Fruit fly (Drosophila melanogaster) whole organism, embryonic: ENCODE data around the gene Sf3b6.

Source experiments
- B-H2 ChIP-seq: fragments of 200-800 bp; sonication (Bioruptor generic); optimal IDR thresholded peaks from 2 replicates; lab custom pipeline; 2018; ENCODE audit warnings: missing biosample characterization, mild to moderate bottlenecking, missing genetic modification characterization
- CG10321 ChIP-seq: fragments of 200-800 bp; sonication (Bioruptor generic); IDR thresholded peaks from 2 replicates; pipeline ENCODE4 v1.3.6; 2022; ENCODE audit warnings: missing biosample characterization, missing genetic modification characterization
- CG15601 ChIP-seq: fragments of 200-800 bp; sonication (Bioruptor generic); optimal IDR thresholded peaks from 3 replicates; lab custom pipeline; 2019; ENCODE audit warnings: missing biosample characterization, mild to moderate bottlenecking, missing genetic modification characterization, moderate library complexity
- CG17186 ChIP-seq: fragments of 200-800 bp; sonication (Bioruptor generic); optimal IDR thresholded peaks from 3 replicates; lab custom pipeline; 2017; ENCODE audit warnings: missing biosample characterization, missing genetic modification reagents, missing genetic modification characterization
- CG17385 ChIP-seq: fragments of 200-800 bp; sonication (Bioruptor generic); optimal IDR thresholded peaks from 3 replicates; lab custom pipeline; 2018; ENCODE audit warnings: missing biosample characterization, mild to moderate bottlenecking, missing genetic modification characterization
- CG1832 ChIP-seq: fragments of 200-800 bp; sonication (Bioruptor generic); optimal IDR thresholded peaks from 2 replicates; lab custom pipeline; 2017; ENCODE audit warnings: missing biosample characterization, mild to moderate bottlenecking, missing genetic modification characterization, inconsistent platforms
- CG2199 ChIP-seq: fragments of 200-800 bp; sonication (Bioruptor generic); IDR thresholded peaks from 3 replicates; pipeline ENCODE4 v1.3.6; 2022; ENCODE audit warnings: missing biosample characterization, missing genetic modification characterization
- CG2202 ChIP-seq: fragments of 200-800 bp; sonication (Bioruptor generic); optimal IDR thresholded peaks from 2 replicates; lab custom pipeline; 2018; ENCODE audit warnings: missing biosample characterization, mild to moderate bottlenecking, missing genetic modification characterization
- CG32532 ChIP-seq: fragments of 200-800 bp; sonication (Bioruptor generic); IDR thresholded peaks from 2 replicates; pipeline ENCODE4 v1.3.6; 2022; ENCODE audit warnings: missing biosample characterization, missing genetic modification characterization
- CG34422 ChIP-seq: fragments of 200-800 bp; sonication (Bioruptor generic); IDR thresholded peaks from 3 replicates; pipeline ENCODE4 v1.3.6; 2022; ENCODE audit warnings: missing biosample characterization, missing genetic modification characterization
- CG4617 ChIP-seq: fragments of 200-800 bp; sonication (Bioruptor generic); optimal IDR thresholded peaks from 3 replicates; lab custom pipeline; 2016; ENCODE audit warnings: missing biosample characterization, missing genetic modification characterization, borderline replicate concordance
- CG4820 ChIP-seq: fragments of 200-800 bp; sonication (Bioruptor generic); optimal IDR thresholded peaks from 3 replicates; lab custom pipeline; 2016; ENCODE audit warnings: missing biosample characterization, missing genetic modification characterization
- CG7556 ChIP-seq: fragments of 200-800 bp; sonication (Bioruptor generic); optimal IDR thresholded peaks from 2 replicates; lab custom pipeline; 2017; ENCODE audit warnings: missing biosample characterization, mild to moderate bottlenecking, missing genetic modification characterization
- CG7745 ChIP-seq: fragments of 200-800 bp; sonication (Bioruptor generic); optimal IDR thresholded peaks from 2 replicates; lab custom pipeline; 2018; ENCODE audit warnings: missing biosample characterization, mild to moderate bottlenecking, missing genetic modification characterization, moderate library complexity
- CG8478 ChIP-seq: fragments of >200 bp; optimal IDR thresholded peaks from 2 replicates; lab custom pipeline; 2018
- CG9797 ChIP-seq: fragments of 200-800 bp; sonication (Bioruptor generic); optimal IDR thresholded peaks from 3 replicates; lab custom pipeline; 2018; ENCODE audit warnings: missing biosample characterization, mild to moderate bottlenecking, missing genetic modification characterization
- Camta ChIP-seq: fragments of 200-800 bp; sonication (Bioruptor generic); optimal IDR thresholded peaks from 2 replicates; lab custom pipeline; 2016; ENCODE audit warnings: missing biosample characterization, missing genetic modification characterization
- D19A ChIP-seq: fragments of 200-800 bp; optimal IDR thresholded peaks from 3 replicates; lab custom pipeline; 2019; ENCODE audit warnings: missing biosample characterization, mild to moderate bottlenecking, missing genetic modification characterization, moderate library complexity
- E2f1 ChIP-seq: fragments of 200-800 bp; sonication (Bioruptor generic); IDR thresholded peaks from 2 replicates; pipeline ENCODE4 v1.3.6; 2022; ENCODE audit warnings: missing biosample characterization, missing genetic modification characterization
- MBD-R2 ChIP-seq: fragments of 200-800 bp; sonication (Bioruptor generic); IDR thresholded peaks from 2 replicates; pipeline ENCODE4 v1.3.6; 2022; ENCODE audit warnings: missing biosample characterization, missing genetic modification characterization
- MESR4 ChIP-seq: fragments of 200-800 bp; sonication (Bioruptor generic); optimal IDR thresholded peaks from 2 replicates; lab custom pipeline; 2018; ENCODE audit warnings: missing biosample characterization, mild to moderate bottlenecking, missing genetic modification characterization, moderate library complexity
- Med ChIP-seq: fragments of 200-800 bp; sonication (Bioruptor generic); peaks from one replicate; lab custom pipeline; 2016; ENCODE audit warnings: missing biosample characterization, missing genetic modification characterization, mild to moderate bottlenecking, inconsistent platforms, moderate library complexity
- Scr ChIP-seq: fragments of 200-800 bp; sonication (Bioruptor generic); IDR thresholded peaks from 2 replicates; pipeline ENCODE4 v1.3.6; 2022; ENCODE audit warnings: missing biosample characterization, missing genetic modification characterization; ENCODE audit not compliant: partially characterized antibody
- Sin3A ChIP-seq: fragments of >200 bp; optimal IDR thresholded peaks from 2 replicates; lab custom pipeline; 2018
- YL-1 ChIP-seq: fragments of 200-800 bp; sonication (Bioruptor generic); optimal IDR thresholded peaks from 3 replicates; lab custom pipeline; 2017; ENCODE audit warnings: missing biosample characterization, mild to moderate bottlenecking, missing genetic modification characterization
- bsh ChIP-seq, 2 experiments: fragments of 200-800 bp; sonication (Bioruptor generic); optimal IDR thresholded peaks; 2 replicates each; lab custom pipeline; 2017 to 2018; ENCODE audit warnings: mild to moderate bottlenecking in 2 of 2, missing biosample characterization in 2 of 2, missing genetic modification characterization in 2 of 2, moderate library complexity in 1 of 2
- cas ChIP-seq: fragments of 200-800 bp; sonication (Bioruptor generic); IDR thresholded peaks from 2 replicates; pipeline ENCODE4 v1.3.6; 2022; ENCODE audit warnings: missing biosample characterization, missing genetic modification characterization
- cg ChIP-seq: fragments of 200-800 bp; sonication (Bioruptor generic); optimal IDR thresholded peaks from 3 replicates; lab custom pipeline; 2019; ENCODE audit warnings: missing biosample characterization, mild to moderate bottlenecking, missing genetic modification characterization, moderate library complexity
- eve ChIP-seq, 2 experiments: fragments of >200 bp; optimal IDR thresholded peaks; 2 replicates each; lab custom pipeline; 2017; ENCODE audit warnings: missing biosample characterization in 2 of 2, missing genetic modification characterization in 2 of 2
- fd3F ChIP-seq: fragments of 200-800 bp; sonication (Bioruptor generic); optimal IDR thresholded peaks from 2 replicates; lab custom pipeline; 2018; ENCODE audit warnings: missing biosample characterization, mild to moderate bottlenecking, missing genetic modification characterization, moderate library complexity
- ftz-f1 ChIP-seq: fragments of 200-800 bp; sonication (Bioruptor generic); optimal IDR thresholded peaks from 2 replicates; lab custom pipeline; 2016; ENCODE audit warnings: missing biosample characterization, missing genetic modification characterization
- gce ChIP-seq: fragments of 200-800 bp; sonication (Bioruptor generic); IDR thresholded peaks from 3 replicates; pipeline ENCODE4 v1.3.6; 2022; ENCODE audit warnings: missing biosample characterization, missing genetic modification characterization
- inv ChIP-seq: fragments of 200-800 bp; sonication (Bioruptor generic); IDR thresholded peaks from 2 replicates; pipeline ENCODE4 v1.3.6; 2022; ENCODE audit warnings: missing biosample characterization, missing genetic modification characterization; ENCODE audit not compliant: partially characterized antibody
- luna ChIP-seq: fragments of 200-800 bp; sonication (Bioruptor generic); optimal IDR thresholded peaks from 2 replicates; lab custom pipeline; 2016; ENCODE audit warnings: missing biosample characterization, missing genetic modification characterization
- mld ChIP-seq: fragments of 200-800 bp; sonication (Bioruptor generic); IDR thresholded peaks from 3 replicates; pipeline ENCODE4 v1.3.6; 2022; ENCODE audit warnings: missing biosample characterization, missing genetic modification characterization; ENCODE audit not compliant: partially characterized antibody
- pfk ChIP-seq: fragments of 200-800 bp; sonication (Bioruptor generic); optimal IDR thresholded peaks from 2 replicates; lab custom pipeline; 2018; ENCODE audit warnings: missing biosample characterization, mild to moderate bottlenecking, missing genetic modification characterization, moderate library complexity
- phol ChIP-seq: fragments of 200-800 bp; sonication (Bioruptor generic); optimal IDR thresholded peaks from 3 replicates; lab custom pipeline; 2018; ENCODE audit warnings: missing biosample characterization, mild to moderate bottlenecking, missing genetic modification characterization, moderate library complexity
- rib ChIP-seq: fragments of 200-800 bp; sonication (Bioruptor generic); IDR thresholded peaks from 2 replicates; pipeline ENCODE4 v1.3.6; 2022; ENCODE audit warnings: missing biosample characterization, missing genetic modification characterization
- tio ChIP-seq: fragments of 200-800 bp; sonication (Bioruptor generic); optimal IDR thresholded peaks from 2 replicates; lab custom pipeline; 2017; ENCODE audit warnings: missing biosample characterization, missing genetic modification characterization, inconsistent platforms
- ttk ChIP-seq: fragments of 200-800 bp; sonication (Bioruptor generic); IDR thresholded peaks from 2 replicates; pipeline ENCODE4 v2.1.2; 2022; ENCODE audit warnings: missing biosample characterization, missing genetic modification characterization
- vfl ChIP-seq: fragments of 200-800 bp; sonication (Bioruptor generic); optimal IDR thresholded peaks from 2 replicates; lab custom pipeline; 2016; ENCODE audit warnings: missing biosample characterization, missing genetic modification characterization

Sf3b6 gene

DNA sequence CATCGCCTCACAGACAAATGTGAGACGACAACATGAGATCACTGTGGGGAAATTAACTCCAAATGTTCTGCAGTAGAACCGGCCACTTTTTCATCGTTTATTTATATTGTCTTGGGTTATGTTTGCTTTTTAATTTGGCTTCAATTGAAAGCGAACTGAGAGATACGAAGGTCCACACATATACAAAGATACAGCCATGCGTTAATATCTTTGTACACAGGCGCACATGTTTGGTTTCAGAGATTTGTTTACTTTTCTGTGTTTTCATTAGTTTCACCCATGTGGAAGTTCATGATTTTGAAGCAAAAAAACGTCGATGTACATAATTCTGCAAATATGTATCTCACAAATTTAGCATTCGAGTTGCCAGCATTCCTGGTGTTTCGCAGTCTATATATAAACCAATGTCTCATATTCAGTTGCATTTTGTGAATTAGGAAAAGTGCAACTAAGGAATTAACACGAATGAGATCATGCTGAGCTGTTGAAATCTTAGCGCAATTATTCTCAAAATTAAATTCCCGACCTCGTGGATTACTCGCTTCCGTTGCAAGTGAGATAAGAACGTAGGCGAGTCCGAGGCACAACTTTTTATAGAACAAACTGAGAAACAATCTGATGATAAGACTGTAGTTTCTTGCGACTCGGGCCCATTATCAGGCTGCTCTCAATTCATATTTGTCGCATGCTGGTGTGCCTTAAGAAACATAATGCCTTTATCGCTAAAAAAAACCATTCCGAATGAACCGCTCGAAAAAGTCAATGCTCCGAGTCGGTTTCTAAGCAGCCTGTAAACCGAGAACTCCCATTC lies 23.2 kb upstream of the Sf3b6 start (continued):
- TF ChIP-seq fd3F: no peak

DNA sequence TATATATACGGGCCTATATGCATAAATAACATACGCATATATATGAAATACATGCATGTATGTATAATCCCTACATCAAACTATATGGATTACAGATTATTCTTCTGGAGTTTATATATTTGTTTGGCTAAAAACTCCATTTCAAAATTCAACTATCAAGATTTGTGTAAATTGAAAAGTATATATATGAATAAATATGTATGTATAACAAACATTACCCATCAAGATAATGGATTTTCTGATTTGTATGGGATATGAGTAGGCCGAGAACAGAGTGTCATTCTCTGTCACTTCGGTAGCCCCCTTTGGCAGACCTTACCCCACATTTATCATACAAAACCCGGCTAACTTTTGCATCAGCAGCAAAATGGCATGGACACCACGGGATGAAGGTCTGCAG lies 7.2 kb upstream of the Sf3b6 start, which contains the start of gene CG8219:
Gene CG8219, plus strand, starts transcription at position 301 of the 400 bp plus-strand sequence.
- no peak for TF ChIP-seq CG4820
- no peak for TF ChIP-seq Med (GFP tag; lab: Kevin White, UChicago)
- no peak for TF ChIP-seq CG2199 (GFP tag; lab: Robert Waterston, UW)
- no peak for TF ChIP-seq MBD-R2 (GFP tag; lab: Robert Waterston, UW)
- no peak for TF ChIP-seq tio (GFP tag; lab: Kevin White, UChicago)
- TF ChIP-seq vfl (GFP tag; lab: Kevin White, UChicago): no peak
- no peak for TF ChIP-seq CG15601 (tag; lab: Kevin White, UChicago)
- no peak for TF ChIP-seq gce (GFP tag; lab: Robert Waterston, UW)
- no peak for TF ChIP-seq pfk (GFP tag; lab: Kevin White, UChicago)
- TF ChIP-seq CG7745 (tag; lab: Kevin White, UChicago): no peak
- no peak for TF ChIP-seq mld (GFP tag; lab: Robert Waterston, UW)
- no peak for TF ChIP-seq CG17186 (GFP tag; lab: Kevin White, UChicago)

DNA sequence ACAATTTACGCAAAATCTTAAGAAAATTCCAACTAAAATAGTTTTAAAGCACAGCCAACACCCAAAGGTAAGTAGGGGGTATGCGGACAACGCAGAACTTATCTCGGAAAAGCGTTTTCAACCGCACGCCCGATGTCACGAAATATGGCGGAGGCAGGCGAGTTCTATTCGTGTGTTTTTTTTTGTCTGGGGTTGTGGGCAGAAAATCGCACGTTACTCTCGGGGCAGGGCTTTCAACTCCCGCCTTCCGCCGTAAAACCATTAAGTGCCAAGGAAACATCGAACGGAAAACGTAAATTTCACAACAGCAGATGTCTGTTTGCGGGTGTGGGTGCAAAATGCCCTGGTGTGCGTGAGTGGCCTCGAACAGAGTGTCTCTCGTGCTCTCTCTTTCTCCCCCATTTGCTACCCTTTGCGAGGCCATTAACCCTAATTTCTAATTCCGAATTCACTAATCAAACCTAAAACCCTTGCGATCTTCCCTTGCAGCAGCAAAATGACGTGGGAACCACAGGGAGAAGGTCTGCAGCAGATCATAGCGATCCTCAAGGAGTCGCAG lies 656 bp upstream of the Sf3b6 start:
- TF ChIP-seq CG32532 (GFP tag; lab: Robert Waterston, UW): no peak
- peak; percentile 66 for TF ChIP-seq ttk
- TF ChIP-seq YL-1 (GFP tag; lab: Kevin White, UChicago): peak; percentile 24
- peak; percentile 56 for TF ChIP-seq CG1832
- TF ChIP-seq CG9797 (GFP tag; lab: Kevin White, UChicago): no peak
- peak; percentile 51 for TF ChIP-seq Sin3A (lab: Kevin White, UChicago)
- TF ChIP-seq ftz-f1 (GFP tag; lab: Kevin White, UChicago): peak; percentile 95
- TF ChIP-seq B-H2: no peak
- peak; percentile 73 for TF ChIP-seq MESR4 (GFP tag; lab: Kevin White, UChicago)
- TF ChIP-seq inv (GFP tag; lab: Robert Waterston, UW): 0 out of 2 replicates have a peak, but pooled peaks have one; percentile 4
- TF ChIP-seq Scr (GFP tag; lab: Robert Waterston, UW): 0 out of 2 replicates have a peak, but pooled peaks have one; percentile 44
- TF ChIP-seq CG2202 (tag; lab: Kevin White, UChicago): no peak
- peak; percentile 70 for TF ChIP-seq phol
- no peak for TF ChIP-seq CG7556 (GFP tag; lab: Kevin White, UChicago)
- no peak for TF ChIP-seq E2f1 (GFP tag; lab: Robert Waterston, UW)
- TF ChIP-seq CG8478 (lab: Kevin White, UChicago): no peak
- TF ChIP-seq CG17385 (GFP tag; lab: Kevin White, UChicago): no peak
- no peak; the same call in 1 of the 2 replicates for TF ChIP-seq rib (GFP tag; lab: Robert Waterston, UW)
- TF ChIP-seq CG4617 (GFP tag; lab: Kevin White, UChicago): peak; percentile 68
- peak; percentile 80 for TF ChIP-seq cg (GFP tag; lab: Kevin White, UChicago)
- TF ChIP-seq CG34422: peak; percentile 17; the same call in 1 of the 3 replicates
- no peak for TF ChIP-seq eve (GFP tag; optimal IDR thresholded peaks at IDR 0.05; lab: Kevin White, UChicago)
- TF ChIP-seq luna (GFP tag; lab: Kevin White, UChicago): no peak
- TF ChIP-seq bsh (GFP tag; optimal IDR thresholded peaks at IDR 0.05; lab: Kevin White, UChicago): no peak
- TF ChIP-seq D19A (tag; lab: Kevin White, UChicago): no peak
- TF ChIP-seq cas (GFP tag; lab: Robert Waterston, UW): no peak
- TF ChIP-seq CG10321: 0 out of 2 replicates have a peak, but pooled peaks have one; percentile 28
- no peak for TF ChIP-seq Camta (GFP tag; lab: Kevin White, UChicago)
